Fruit fly (Drosophila melanogaster) whole organism, pupa: ENCODE results near the gene robl37BC.

Experiments used
- CG12605 ChIP-seq: fragments of 200-800 bp; sonication (Bioruptor generic); IDR thresholded peaks from 2 replicates; pipeline ENCODE4 v1.3.6; 2022; ENCODE audit warnings: missing biosample characterization, missing genetic modification characterization
- CG13204 ChIP-seq: fragments of 200-800 bp; sonication (Bioruptor generic); optimal IDR thresholded peaks from 2 replicates; lab custom pipeline; 2018; ENCODE audit warnings: missing biosample characterization, mild to moderate bottlenecking, missing genetic modification characterization, moderate library complexity
- Pif1A ChIP-seq: fragments of 200-800 bp; sonication (Bioruptor generic); optimal IDR thresholded peaks from 3 replicates; lab custom pipeline; 2016; ENCODE audit warnings: missing biosample characterization, missing genetic modification characterization

- TF ChIP-seq CG12605 (GFP tag; lab: Robert Waterston, UW) = no peak
- TF ChIP-seq Pif1A (GFP tag; lab: Kevin White, UChicago) = no peak
- TF ChIP-seq CG13204 (GFP tag; lab: Kevin White, UChicago) = no peak
Measured at dm6 chr2L:19014881-19015366, 4.3 kb downstream of the robl37BC start.
